Fruit fly (Drosophila melanogaster): ENCODE measurements around the gene CG4631.

CG4631 gene

dm6 chr2L:16597798-16598737 lies 9.1 kb upstream of the CG4631 start:
- no peak for TF ChIP-seq EcR (GFP tag; optimal IDR thresholded peaks at IDR 0.05)
- TF ChIP-seq CG8478 (optimal IDR thresholded peaks at IDR 0.05): no peak
- no peak for TF ChIP-seq psq (optimal IDR thresholded peaks at IDR 0.05)
- no peak for TF ChIP-seq pan (optimal IDR thresholded peaks at IDR 0.05)
- no peak for TF ChIP-seq Dll (optimal IDR thresholded peaks at IDR 0.05)
- no peak for TF ChIP-seq usp (GFP tag; optimal IDR thresholded peaks at IDR 0.05)

- TF ChIP-seq pan (optimal IDR thresholded peaks at IDR 0.05) (no peak), EcR (GFP tag; optimal IDR thresholded peaks at IDR 0.05) (no peak), usp (GFP tag; optimal IDR thresholded peaks at IDR 0.05) (no peak), Dll (optimal IDR thresholded peaks at IDR 0.05) (no peak), CG8478 (optimal IDR thresholded peaks at IDR 0.05) (no peak), psq (optimal IDR thresholded peaks at IDR 0.05) (no peak)
These were observed 8.4 kb upstream of the CG4631 start for dm6 chr2L:16598738-16599124.

- TF ChIP-seq psq (optimal IDR thresholded peaks at IDR 0.05): no peak
- TF ChIP-seq Dll (optimal IDR thresholded peaks at IDR 0.05): no peak
- TF ChIP-seq EcR (GFP tag; optimal IDR thresholded peaks at IDR 0.05): no peak
- TF ChIP-seq pan (optimal IDR thresholded peaks at IDR 0.05): no peak
- no peak for TF ChIP-seq CG8478 (optimal IDR thresholded peaks at IDR 0.05)
- TF ChIP-seq usp (GFP tag; optimal IDR thresholded peaks at IDR 0.05): no peak
These were observed 5.6 kb upstream of the CG4631 start for dm6 chr2L:16601515-16602026.

dm6 chr2L:16602305-16602704 lies 4.9 kb upstream of the CG4631 start:
- TF ChIP-seq usp (GFP tag; optimal IDR thresholded peaks at IDR 0.05): no peak
- no peak for TF ChIP-seq EcR (GFP tag; optimal IDR thresholded peaks at IDR 0.05)
- no peak for TF ChIP-seq Dll (optimal IDR thresholded peaks at IDR 0.05)
- no peak for TF ChIP-seq psq (optimal IDR thresholded peaks at IDR 0.05)

dm6 chr2L:16605032-16605872 lies 1.9 kb upstream of the CG4631 start, which contains the start of gene CG31815:
Gene CG31815, plus strand, starts transcription at chr2L:16605822.
- TF ChIP-seq psq (optimal IDR thresholded peaks at IDR 0.05) (no peak), pan (optimal IDR thresholded peaks at IDR 0.05) (no peak), Dll (optimal IDR thresholded peaks at IDR 0.05) (no peak), EcR (GFP tag; optimal IDR thresholded peaks at IDR 0.05) (no peak), CG8478 (optimal IDR thresholded peaks at IDR 0.05) (no peak), usp (GFP tag; optimal IDR thresholded peaks at IDR 0.05) (no peak)

dm6 chr2L:16616282-16616681 lies 9.1 kb downstream of the CG4631 start:
- TF ChIP-seq psq (optimal IDR thresholded peaks at IDR 0.05) (no peak), usp (GFP tag; optimal IDR thresholded peaks at IDR 0.05) (no peak), pan (optimal IDR thresholded peaks at IDR 0.05) (no peak), CG8478 (optimal IDR thresholded peaks at IDR 0.05) (no peak), EcR (GFP tag; optimal IDR thresholded peaks at IDR 0.05) (no peak), Dll (optimal IDR thresholded peaks at IDR 0.05) (no peak)

dm6 chr2L:16618929-16619328 lies 11.8 kb downstream of the CG4631 start:
- TF ChIP-seq psq (optimal IDR thresholded peaks at IDR 0.05) (no peak), pan (optimal IDR thresholded peaks at IDR 0.05) (no peak), Dll (optimal IDR thresholded peaks at IDR 0.05) (no peak), CG8478 (optimal IDR thresholded peaks at IDR 0.05) (no peak), usp (GFP tag; optimal IDR thresholded peaks at IDR 0.05) (no peak), EcR (GFP tag; optimal IDR thresholded peaks at IDR 0.05) (no peak)

- TF ChIP-seq psq (optimal IDR thresholded peaks at IDR 0.05): no peak
- no peak for TF ChIP-seq pan (optimal IDR thresholded peaks at IDR 0.05)
- TF ChIP-seq CG8478 (optimal IDR thresholded peaks at IDR 0.05): no peak
- no peak for TF ChIP-seq EcR (GFP tag; optimal IDR thresholded peaks at IDR 0.05)
- TF ChIP-seq usp (GFP tag; optimal IDR thresholded peaks at IDR 0.05): no peak
- no peak for TF ChIP-seq Dll (optimal IDR thresholded peaks at IDR 0.05)
These were observed 13.3 kb downstream of the CG4631 start for dm6 chr2L:16620384-16620908.

dm6 chr2L:16621460-16621859 lies 14.3 kb downstream of the CG4631 start:
- TF ChIP-seq EcR (GFP tag; optimal IDR thresholded peaks at IDR 0.05) (no peak), psq (optimal IDR thresholded peaks at IDR 0.05) (no peak), usp (GFP tag; optimal IDR thresholded peaks at IDR 0.05) (no peak), pan (optimal IDR thresholded peaks at IDR 0.05) (no peak), CG8478 (optimal IDR thresholded peaks at IDR 0.05) (no peak), Dll (optimal IDR thresholded peaks at IDR 0.05) (no peak)

dm6 chr2L:16622162-16622561 lies 15.0 kb downstream of the CG4631 start:
- TF ChIP-seq usp (GFP tag; optimal IDR thresholded peaks at IDR 0.05): no peak
- TF ChIP-seq EcR (GFP tag; optimal IDR thresholded peaks at IDR 0.05): no peak
- TF ChIP-seq pan (optimal IDR thresholded peaks at IDR 0.05): no peak

- no peak for TF ChIP-seq usp (GFP tag; optimal IDR thresholded peaks at IDR 0.05)
- TF ChIP-seq pan (optimal IDR thresholded peaks at IDR 0.05): no peak
These were observed 20.8 kb downstream of the CG4631 start for dm6 chr2L:16627948-16628347.

dm6 chr2L:16629176-16629575 lies 22.0 kb downstream of the CG4631 start:
- no peak for TF ChIP-seq usp (GFP tag; optimal IDR thresholded peaks at IDR 0.05)
- no peak for TF ChIP-seq Dll (optimal IDR thresholded peaks at IDR 0.05)
- TF ChIP-seq pan (optimal IDR thresholded peaks at IDR 0.05): no peak
- TF ChIP-seq psq (optimal IDR thresholded peaks at IDR 0.05): no peak
- no peak for TF ChIP-seq EcR (GFP tag; optimal IDR thresholded peaks at IDR 0.05)
- no peak for TF ChIP-seq CG8478 (optimal IDR thresholded peaks at IDR 0.05)

All from whole organism.